Worm (Caenorhabditis elegans) whole organism, L2 larva: ENCODE results near the gene nrps-1.

Experiments
- alr-1 ChIP-seq: fragments of 150-350 bp; optimal IDR thresholded peaks from 2 replicates; lab custom pipeline; 2014; ENCODE audit warnings: missing biosample characterization, missing genetic modification characterization
- blmp-1 ChIP-seq: sonication (generic microtip); optimal IDR thresholded peaks from 2 replicates; lab custom pipeline; 2017; ENCODE audit warnings: missing genetic modification characterization, mild to moderate bottlenecking, missing compliant biosample characterization, antibody characterized with exemption, moderate library complexity; ENCODE audit not compliant: insufficient read depth
- egl-27 ChIP-seq: sonication (generic microtip); optimal IDR thresholded peaks from 3 replicates; lab custom pipeline; 2017; ENCODE audit warnings: missing biosample characterization, missing genetic modification reagents, missing genetic modification characterization
- elt-3 ChIP-seq: sonication (generic microtip); optimal IDR thresholded peaks from 2 replicates; lab custom pipeline; 2017; ENCODE audit warnings: missing biosample characterization, missing genetic modification characterization
- nhr-11 ChIP-seq: fragments of 150-350 bp; optimal IDR thresholded peaks from 2 replicates; lab custom pipeline; 2014; ENCODE audit warnings: missing biosample characterization, missing genetic modification characterization
- nhr-23 ChIP-seq: fragments of 150-350 bp; optimal IDR thresholded peaks from 2 replicates; lab custom pipeline; 2014; ENCODE audit warnings: missing biosample characterization, missing genetic modification reagents, missing genetic modification characterization
- snpc-4 ChIP-seq: fragments of 150-350 bp; optimal IDR thresholded peaks from 2 replicates; lab custom pipeline; 2014; ENCODE audit warnings: missing biosample characterization, missing genetic modification characterization
- unc-62 ChIP-seq: fragments of 150-350 bp; optimal IDR thresholded peaks from 2 replicates; lab custom pipeline; 2014; ENCODE audit warnings: missing biosample characterization, missing genetic modification reagents, missing genetic modification characterization
- ztf-4 ChIP-seq: fragments of 150-350 bp; optimal IDR thresholded peaks from 2 replicates; lab custom pipeline; 2014; ENCODE audit warnings: missing biosample characterization, missing genetic modification characterization

DNA sequence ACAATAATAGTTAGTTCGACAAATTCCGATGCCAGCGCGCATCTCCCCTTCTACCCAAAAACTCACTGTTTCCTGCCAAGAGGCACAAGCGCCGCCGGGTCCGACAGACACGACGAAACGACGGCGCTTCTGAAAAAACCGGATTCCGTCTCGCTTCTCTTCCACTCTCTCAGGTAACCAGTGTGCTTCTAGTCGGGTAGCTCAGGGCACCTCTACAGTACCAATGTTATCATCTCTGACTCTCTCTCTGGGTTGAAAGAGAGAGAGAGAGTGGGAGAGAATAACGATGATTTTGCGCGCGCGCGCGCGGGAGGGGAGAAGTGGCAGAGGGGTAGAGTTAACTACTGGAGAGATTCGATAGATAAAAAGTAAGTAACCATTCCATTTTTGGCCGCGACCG is 22.4 kb downstream of the nrps-1 start:
- TF ChIP-seq blmp-1 (tag; lab: Kevin White, UChicago): no peak
- no peak for TF ChIP-seq nhr-11
- no peak for TF ChIP-seq alr-1 (tag; lab: Kevin White, UChicago)
- no peak for TF ChIP-seq nhr-23 (tag; lab: Kevin White, UChicago)
- TF ChIP-seq ztf-4 (tag; lab: Kevin White, UChicago): no peak
- TF ChIP-seq snpc-4: no peak
- no peak for TF ChIP-seq egl-27
- no peak for TF ChIP-seq elt-3 (tag; lab: Kevin White, UChicago)
- no peak for TF ChIP-seq unc-62
